Fruit fly (Drosophila melanogaster): ENCODE results near the gene Flo2.

Flo2 gene

DNA sequence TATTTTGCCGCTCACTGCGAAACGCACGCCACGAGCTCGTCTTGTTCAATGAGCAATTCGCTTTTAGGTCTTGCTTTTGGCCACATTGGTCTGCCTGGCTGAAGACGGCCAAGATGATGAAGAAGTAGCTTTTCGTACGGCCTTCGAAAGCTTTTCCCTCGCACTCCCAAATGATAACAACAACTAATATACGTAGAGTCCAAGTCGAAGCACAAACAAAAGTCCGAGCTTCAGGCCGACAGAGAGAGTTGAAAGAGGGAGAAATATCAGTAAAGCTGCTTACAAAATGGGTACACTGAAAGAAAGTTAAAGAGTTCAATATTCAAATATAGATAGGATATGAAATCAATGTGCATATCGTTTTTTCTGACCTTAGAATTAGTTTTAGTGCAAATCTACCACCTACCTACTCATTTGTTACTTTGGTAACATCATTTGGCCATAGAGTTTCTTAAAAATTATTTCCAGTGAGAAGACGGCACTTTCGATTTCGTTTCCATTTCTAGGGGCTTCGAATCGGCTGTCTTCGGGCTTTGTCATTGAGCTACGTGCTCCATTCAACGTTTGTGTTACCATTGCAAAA is 43.5 kb downstream of the Flo2 start, which contains the start of the genes CG45064 and CG45065:
Gene CG45064, minus strand, starts transcription at position 51 of the 583 bp plus-strand sequence.
Gene CG45065, minus strand, starts transcription at position 51 of the 583 bp plus-strand sequence.
- peak; percentile 46 for TF ChIP-seq CG17801 (GFP tag; optimal IDR thresholded peaks at IDR 0.05; ENCODE audit: partially characterized antibody)

DNA sequence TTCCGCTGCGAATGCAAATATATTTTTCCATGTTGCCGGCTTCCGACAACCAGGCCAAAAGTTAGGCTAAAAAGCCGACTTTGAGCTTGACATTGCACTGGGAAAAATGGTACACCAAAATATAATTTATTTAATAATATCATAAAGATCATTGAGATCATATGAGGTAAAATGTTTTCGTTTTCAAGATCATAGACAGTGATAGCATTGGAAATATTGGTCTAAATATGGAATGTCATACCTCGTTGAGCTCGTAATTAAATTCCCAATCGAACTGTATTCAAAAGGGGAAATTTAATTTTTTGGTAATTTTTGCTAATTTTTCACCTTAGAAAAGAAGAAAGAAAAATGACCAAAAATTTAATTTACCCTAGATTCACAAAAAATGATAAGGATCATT is 44.8 kb downstream of the Flo2 start:
- no peak for TF ChIP-seq CG17801 (GFP tag; optimal IDR thresholded peaks at IDR 0.05; ENCODE audit: partially characterized antibody)

DNA sequence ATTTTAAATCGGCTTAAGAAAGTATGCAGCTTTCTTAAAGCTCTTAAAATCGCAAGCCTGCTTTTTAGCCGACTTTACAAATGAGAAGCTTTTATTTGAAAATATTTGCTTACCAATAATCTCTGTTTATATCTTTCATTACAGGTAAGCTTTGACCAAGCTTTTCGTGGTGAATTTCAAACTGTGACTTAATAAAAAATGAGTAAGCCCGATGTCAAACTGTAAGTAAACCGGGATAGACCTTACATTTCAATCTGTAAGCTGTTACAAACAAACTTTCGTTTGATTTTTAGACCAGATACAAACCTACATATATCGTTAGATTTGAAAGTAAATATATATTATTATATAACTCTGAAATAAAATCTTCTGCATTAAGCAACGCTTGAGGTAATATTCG is 46.4 kb downstream of the Flo2 start:
- no peak for TF ChIP-seq CG17801 (GFP tag; optimal IDR thresholded peaks at IDR 0.05; ENCODE audit: partially characterized antibody)

DNA sequence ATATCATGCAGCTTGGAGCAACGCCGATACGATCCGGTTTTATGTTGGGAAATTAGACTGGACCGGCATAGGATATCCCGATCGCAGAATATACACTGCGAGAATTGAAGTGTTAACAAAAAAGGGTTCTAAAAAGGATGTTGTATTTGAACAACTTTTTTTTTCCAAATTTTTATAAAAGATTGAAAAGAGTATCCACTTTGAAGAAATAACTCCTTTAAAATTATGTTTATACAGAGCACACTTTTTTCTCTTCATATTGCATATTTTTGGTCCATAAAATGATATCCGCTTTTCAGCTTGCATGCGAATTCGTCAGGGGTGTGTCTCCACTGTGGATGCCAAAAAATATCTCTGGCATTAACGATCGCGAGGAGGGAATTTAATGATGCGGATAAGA is 53.1 kb downstream of the Flo2 start:
- TF ChIP-seq CG17801 (GFP tag; optimal IDR thresholded peaks at IDR 0.05; ENCODE audit: partially characterized antibody): no peak

DNA sequence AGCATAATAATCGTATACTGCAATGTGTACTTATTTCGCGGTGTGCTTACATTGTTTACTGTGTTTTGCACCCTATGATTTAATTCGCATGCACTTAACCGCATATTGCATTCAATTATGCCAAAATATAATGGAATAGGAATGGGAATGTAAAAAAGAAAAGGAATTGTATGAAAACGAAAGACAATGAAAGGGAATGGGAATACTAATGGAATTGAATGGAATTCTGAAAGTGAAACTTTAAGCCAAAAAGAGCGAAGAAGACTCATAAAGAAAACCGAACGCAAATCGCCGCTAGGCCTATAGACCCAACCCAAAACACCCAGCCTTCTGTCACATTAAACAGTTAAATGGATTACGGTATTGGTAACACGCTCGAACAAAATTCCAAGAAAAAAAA is 54.7 kb downstream of the Flo2 start:
- TF ChIP-seq CG17801 (GFP tag; optimal IDR thresholded peaks at IDR 0.05; ENCODE audit: partially characterized antibody): no peak

DNA sequence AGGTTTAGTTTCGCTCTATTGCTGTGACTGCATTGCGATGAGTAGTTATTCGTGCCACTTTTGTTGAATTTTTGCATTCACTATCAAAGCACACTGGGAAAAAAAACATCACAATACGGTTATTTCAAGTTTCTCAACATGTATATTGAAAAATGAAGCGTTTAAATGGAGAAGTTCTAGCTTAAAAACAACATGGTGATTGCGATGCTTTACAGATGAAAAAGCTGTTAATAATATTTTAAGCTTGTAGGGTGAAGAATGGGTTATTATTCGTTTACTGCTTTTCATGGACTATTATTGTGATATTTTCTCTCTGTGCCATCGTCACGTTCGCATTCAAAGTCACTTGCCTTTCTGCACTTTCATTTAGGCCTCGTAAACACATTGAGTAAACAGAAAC is 57.1 kb downstream of the Flo2 start:
- TF ChIP-seq CG17801 (GFP tag; optimal IDR thresholded peaks at IDR 0.05; ENCODE audit: partially characterized antibody): no peak

DNA sequence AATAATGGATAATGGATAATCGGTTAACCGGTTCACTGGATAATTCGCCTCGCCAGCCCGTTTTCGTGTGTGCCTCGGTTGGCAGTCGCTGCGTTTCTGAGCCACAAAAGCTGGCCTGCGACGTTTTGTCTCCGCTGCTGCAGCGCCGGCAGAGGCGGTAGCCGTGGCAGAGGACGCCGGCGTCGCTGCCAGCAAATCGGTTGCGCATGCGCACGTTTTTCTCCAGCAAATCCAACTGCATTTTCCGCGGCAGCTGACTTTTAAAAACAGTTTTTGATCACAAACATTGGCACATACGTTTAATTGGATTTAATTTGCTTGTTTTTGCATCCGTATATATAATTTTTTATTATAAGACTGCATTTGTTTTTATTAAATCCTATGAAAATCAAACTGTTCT is 57.6 kb downstream of the Flo2 start, which contains the start of gene CG9514:
Gene CG9514, minus strand, starts transcription at position 101 of the 400 bp plus-strand sequence.
- TF ChIP-seq CG17801 (GFP tag; optimal IDR thresholded peaks at IDR 0.05; ENCODE audit: partially characterized antibody): no peak

DNA sequence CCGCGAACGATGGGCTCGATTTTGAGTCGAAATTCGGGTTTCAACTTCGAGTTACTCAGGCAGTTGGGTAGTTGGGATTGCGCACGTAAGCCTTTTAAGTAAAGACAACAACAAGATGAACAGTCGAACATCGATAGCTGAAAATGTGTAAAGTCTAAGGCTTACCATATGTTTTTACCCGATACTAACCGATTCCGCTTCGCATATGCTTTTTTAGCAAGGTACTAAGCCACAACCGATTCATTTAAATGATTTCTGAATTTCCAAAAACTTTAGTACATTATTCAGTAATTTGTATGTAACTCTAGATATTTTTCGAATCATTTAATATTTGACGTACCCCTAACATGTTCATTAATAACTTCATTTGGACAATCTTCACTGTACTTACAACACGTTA is 58.4 kb downstream of the Flo2 start:
- no peak for TF ChIP-seq CG17801 (GFP tag; optimal IDR thresholded peaks at IDR 0.05; ENCODE audit: partially characterized antibody)

DNA sequence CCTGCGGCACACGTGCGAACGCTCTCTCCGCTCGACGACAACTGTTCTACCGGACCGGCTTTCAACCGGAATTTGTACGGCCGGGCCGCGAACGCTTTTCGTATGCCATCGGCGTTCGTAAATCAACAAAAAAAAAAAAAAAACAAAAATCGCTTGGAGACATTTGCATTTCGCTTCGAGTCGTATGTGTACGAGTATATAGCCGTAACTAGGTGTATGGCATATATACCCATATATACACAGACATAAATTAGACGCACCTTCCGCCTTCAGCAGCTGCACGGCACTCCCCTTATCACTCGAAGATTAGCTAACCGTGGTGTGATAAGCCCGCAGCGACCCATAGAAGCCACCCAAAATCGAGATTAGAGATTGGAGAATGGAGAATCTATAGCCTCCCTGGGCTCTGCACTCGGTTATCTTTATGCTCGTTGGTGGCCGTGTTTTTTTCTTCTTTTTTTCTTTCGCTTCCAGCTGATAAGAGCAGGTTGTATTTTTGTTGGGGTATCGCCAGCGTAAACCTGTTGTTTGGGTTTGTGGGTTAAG is 66.4 kb downstream of the Flo2 start, which contains the start of gene CG9512:
Gene CG9512, minus strand, starts transcription at position 51 of the 546 bp plus-strand sequence.
- no peak for TF ChIP-seq CG17801 (GFP tag; optimal IDR thresholded peaks at IDR 0.05; ENCODE audit: partially characterized antibody)

DNA sequence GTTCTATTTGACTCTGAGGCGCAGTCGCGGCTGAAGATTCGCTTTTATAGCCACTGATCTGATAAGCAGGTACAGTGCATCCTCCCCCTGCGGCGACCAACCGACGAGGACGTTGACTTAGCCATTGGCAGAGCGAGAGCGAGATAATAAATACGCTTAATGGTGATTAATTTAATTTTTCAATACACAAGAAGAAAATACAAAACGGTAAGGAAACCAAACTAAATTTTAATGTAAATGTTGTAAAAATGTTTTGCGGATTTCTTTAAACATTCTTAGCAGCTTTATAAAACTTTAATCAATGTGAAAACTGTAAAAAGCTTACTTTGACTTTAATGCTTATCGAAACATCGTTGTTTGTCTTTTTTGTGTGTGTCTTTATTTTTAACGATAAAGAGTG is 69.9 kb downstream of the Flo2 start:
- TF ChIP-seq CG17801 (GFP tag; optimal IDR thresholded peaks at IDR 0.05; ENCODE audit: partially characterized antibody): no peak

DNA sequence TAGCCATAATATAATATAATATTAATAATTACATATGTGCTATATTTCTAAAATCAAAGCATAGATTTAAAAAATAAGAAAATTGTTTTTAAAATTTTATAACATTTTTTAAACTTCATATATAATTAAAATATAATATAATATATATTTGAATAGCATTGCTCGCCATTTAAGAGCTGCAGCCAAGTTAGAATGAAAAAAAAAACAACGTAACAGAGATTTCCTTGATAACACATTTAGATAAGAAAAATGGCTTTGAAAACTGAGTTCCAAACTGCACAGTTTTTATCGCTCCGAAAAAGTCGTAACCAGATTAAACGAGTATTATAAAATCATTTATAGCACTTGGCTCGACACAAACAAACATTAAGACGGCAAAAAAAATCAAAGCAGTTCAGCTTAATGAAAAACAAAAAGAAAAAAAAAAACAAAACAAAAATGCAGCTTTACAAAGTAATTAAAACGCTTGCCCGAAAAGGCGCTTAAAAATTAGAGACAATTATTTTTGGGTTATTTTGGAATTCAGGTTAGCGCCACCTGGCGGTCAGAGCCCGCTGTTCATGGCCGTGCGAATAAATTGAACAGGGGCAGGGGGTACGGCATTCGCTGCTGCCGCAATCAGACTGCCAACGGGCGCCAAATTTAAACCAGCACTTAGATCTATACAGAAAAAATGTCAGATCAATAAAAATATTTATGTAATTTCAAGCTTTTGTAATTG is 70.6 kb downstream of the Flo2 start, which contains the start of gene fiz:
Gene fiz, minus strand, starts transcription at position 51 of the 721 bp plus-strand sequence.
- TF ChIP-seq CG17801 (GFP tag; optimal IDR thresholded peaks at IDR 0.05; ENCODE audit: partially characterized antibody): no peak

DNA sequence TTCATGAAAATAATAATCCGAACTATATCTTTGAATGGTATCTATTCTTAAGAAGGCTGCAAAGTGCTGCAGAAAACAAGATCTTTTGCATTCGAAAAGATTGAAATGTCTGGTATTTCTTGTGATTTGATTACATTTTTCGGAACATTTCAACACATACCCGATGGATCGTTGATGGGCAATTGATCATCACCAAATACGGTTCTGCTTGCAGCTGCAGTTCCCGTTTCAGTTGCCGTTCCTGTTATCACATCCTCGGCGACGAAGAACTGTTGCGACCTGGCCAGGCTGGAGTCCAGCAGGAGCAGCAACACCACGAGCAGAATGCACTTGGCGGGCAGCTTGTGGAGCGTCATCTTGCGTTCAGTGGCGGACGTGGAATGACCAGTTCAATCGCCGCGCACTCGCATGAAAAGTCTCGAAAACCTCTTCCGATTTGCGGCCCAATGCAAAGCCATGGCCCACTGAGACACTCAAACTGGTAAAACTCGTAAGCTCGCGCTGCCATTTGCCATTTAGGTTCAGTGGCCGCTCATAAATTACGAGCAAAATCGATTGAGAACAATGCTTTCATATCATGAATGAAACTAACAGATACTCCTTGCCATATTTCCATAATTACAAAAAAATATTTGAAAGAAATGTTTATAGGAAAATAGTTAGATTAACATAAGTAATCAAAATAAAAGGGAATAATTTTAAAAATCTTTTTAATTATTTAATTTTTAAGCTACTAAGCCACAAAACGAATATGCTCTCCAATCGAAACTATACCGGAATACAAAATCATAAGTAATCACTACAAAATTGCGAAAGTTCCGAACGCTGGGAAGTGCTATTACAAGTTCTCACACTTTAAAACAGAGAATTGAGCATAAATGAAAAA is 71.5 kb downstream of the Flo2 start, which contains the start of gene CG14406:
Gene CG14406, minus strand, starts transcription at position 382 of the 886 bp plus-strand sequence.
- no peak for TF ChIP-seq CG17801 (GFP tag; optimal IDR thresholded peaks at IDR 0.05; ENCODE audit: partially characterized antibody)

DNA sequence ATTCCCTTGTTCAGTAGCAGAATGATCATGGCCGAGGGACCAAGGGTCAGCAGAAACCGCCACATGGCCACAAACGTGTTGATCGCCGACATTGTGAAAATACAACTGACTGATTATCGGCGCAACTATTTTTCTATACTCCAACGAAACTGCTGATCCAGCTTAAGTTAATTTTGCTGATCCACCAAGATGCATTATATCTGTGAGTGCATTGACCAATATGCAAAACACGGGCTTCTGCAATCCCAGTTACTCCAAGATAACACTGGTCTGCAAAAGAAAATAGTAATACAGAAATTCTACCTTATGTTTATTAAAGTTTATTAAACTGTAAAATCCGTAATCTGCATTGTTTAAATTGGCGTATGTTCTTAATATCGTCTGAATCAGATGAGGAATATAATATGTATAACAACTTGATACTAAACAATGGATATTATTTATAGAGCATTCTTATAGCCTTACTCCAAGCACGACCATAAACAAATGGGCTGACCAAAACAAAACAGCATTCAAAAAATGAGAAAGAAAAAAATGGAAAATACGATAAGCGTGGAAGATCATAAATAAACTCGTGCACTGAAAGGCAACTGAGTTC is 74.6 kb downstream of the Flo2 start, which contains the start of gene CG12398:
Gene CG12398, minus strand, starts transcription at position 107 of the 598 bp plus-strand sequence.
- TF ChIP-seq CG17801 (GFP tag; optimal IDR thresholded peaks at IDR 0.05; ENCODE audit: partially characterized antibody): peak; percentile 60

DNA sequence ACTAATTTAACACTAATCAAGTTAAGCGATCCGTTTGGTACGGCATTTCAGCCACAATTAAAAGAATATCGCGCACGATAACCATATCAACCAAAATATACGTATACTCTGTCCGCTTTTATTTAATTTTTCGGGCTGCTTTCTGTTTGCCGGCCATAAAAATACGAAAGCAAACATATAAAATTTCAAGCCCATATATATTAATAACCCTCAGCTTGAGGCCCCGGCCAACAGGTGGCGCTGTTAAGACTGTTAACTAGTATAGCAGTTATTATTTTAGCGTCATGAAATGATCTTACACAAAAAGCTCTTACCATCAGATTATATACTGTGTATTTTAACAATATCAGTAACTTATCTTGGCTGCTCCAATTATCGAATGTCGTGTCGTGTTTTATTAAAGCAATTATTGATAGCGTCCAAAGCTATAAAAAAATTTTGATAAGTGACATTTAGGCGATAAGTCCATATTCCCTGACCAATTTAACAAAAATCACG is 79.6 kb downstream of the Flo2 start, which contains the start of gene Eo:
Gene Eo, minus strand, starts transcription at position 51 of the 498 bp plus-strand sequence.
- peak; percentile 35 for TF ChIP-seq CG17801 (GFP tag; optimal IDR thresholded peaks at IDR 0.05; ENCODE audit: partially characterized antibody)
